Worm (Caenorhabditis elegans) whole organism, L4 larva: ENCODE results near the gene cisd-3.1.
A peak's percentile ranks its signal among the peaks of the same experiment; 100 is the strongest.

Experiments
- F37D6.2 ChIP-seq: sonication (generic microtip); optimal IDR thresholded peaks from 2 replicates; lab custom pipeline; 2016; ENCODE audit warnings: mild to moderate bottlenecking, missing genetic modification characterization, missing compliant biosample characterization
- F49E8.2 ChIP-seq: sonication (generic microtip); optimal IDR thresholded peaks from 2 replicates; lab custom pipeline; 2016; ENCODE audit warnings: missing compliant biosample characterization, mild to moderate bottlenecking, missing genetic modification characterization, borderline replicate concordance
- T20F7.1 ChIP-seq: fragments of 200-800 bp; sonication (Bioruptor generic); optimal IDR thresholded peaks from 2 replicates; lab custom pipeline; 2018; ENCODE audit warnings: mild to moderate bottlenecking, missing genetic modification characterization, missing compliant biosample characterization
- T26A8.4 ChIP-seq: fragments of 200-800 bp; sonication (Bioruptor generic); IDR thresholded peaks from 2 replicates; pipeline ENCODE4 v1.3.6; 2022; ENCODE audit warnings: missing genetic modification characterization, missing compliant biosample characterization
- Y105C5A.15 ChIP-seq: fragments of 200-800 bp; sonication (Bioruptor generic); IDR thresholded peaks from 2 replicates; pipeline ENCODE4 v1.3.6; 2022; ENCODE audit warnings: missing genetic modification characterization, missing compliant biosample characterization
- Y5F2A.4 ChIP-seq: fragments of 200-800 bp; sonication (Bioruptor generic); optimal IDR thresholded peaks from 2 replicates; lab custom pipeline; 2018; ENCODE audit warnings: mild to moderate bottlenecking, missing genetic modification characterization, missing compliant biosample characterization
- Y75B8A.6 ChIP-seq: fragments of 200-800 bp; sonication (Bioruptor generic); IDR thresholded peaks from 2 replicates; pipeline ENCODE4 v1.3.6; 2022; ENCODE audit warnings: missing genetic modification reagents, missing genetic modification characterization, missing compliant biosample characterization
- ZK337.2 ChIP-seq: fragments of 200-800 bp; sonication (Bioruptor generic); IDR thresholded peaks from 2 replicates; pipeline ENCODE4 v1.3.6; 2022; ENCODE audit warnings: missing genetic modification reagents, missing genetic modification characterization, missing compliant biosample characterization
- ama-1 ChIP-seq: fragments of 150-350 bp; optimal IDR thresholded peaks from 2 replicates; lab custom pipeline; 2014; ENCODE audit warnings: inconsistent platforms, mixed read lengths
- arid-1 ChIP-seq: fragments of 200-800 bp; sonication (Bioruptor generic); conservative IDR thresholded peaks from 2 replicates; pipeline ENCODE4 v1.3.6; 2022; ENCODE audit warnings: missing genetic modification reagents, missing genetic modification characterization, missing compliant biosample characterization
- ctbp-1 ChIP-seq: fragments of 200-800 bp; sonication (Bioruptor generic); IDR thresholded peaks from 2 replicates; pipeline ENCODE4 v1.3.6; 2022; ENCODE audit warnings: missing genetic modification reagents, missing genetic modification characterization, missing compliant biosample characterization
- daf-12 ChIP-seq: fragments of 150-350 bp; optimal IDR thresholded peaks from 2 replicates; lab custom pipeline; 2014; ENCODE audit warnings: missing biosample characterization, missing genetic modification reagents, missing genetic modification characterization
- duxl-1 ChIP-seq: sonication (generic microtip); optimal IDR thresholded peaks from 2 replicates; lab custom pipeline; 2016; ENCODE audit warnings: mild to moderate bottlenecking, missing genetic modification characterization, moderate library complexity, missing compliant biosample characterization; ENCODE audit not compliant: poor library complexity
- dve-1 ChIP-seq: sonication (generic microtip); optimal IDR thresholded peaks from 2 replicates; lab custom pipeline; 2017; ENCODE audit warnings: antibody characterized with exemption, mild to moderate bottlenecking, missing genetic modification characterization, missing compliant biosample characterization; ENCODE audit not compliant: insufficient read depth
- egl-43 ChIP-seq: fragments of 200-800 bp; sonication (Bioruptor generic); IDR thresholded peaks from 2 replicates; pipeline ENCODE4 v1.3.6; 2022; ENCODE audit warnings: missing genetic modification reagents, missing genetic modification characterization, missing compliant biosample characterization
- fkh-10 ChIP-seq: fragments of 150-350 bp; optimal IDR thresholded peaks from 2 replicates; lab custom pipeline; 2014; ENCODE audit warnings: missing biosample characterization, missing genetic modification reagents, missing genetic modification characterization
- gei-8 ChIP-seq: fragments of 200-800 bp; sonication (Bioruptor generic); optimal IDR thresholded peaks from 2 replicates; lab custom pipeline; 2018; ENCODE audit warnings: mild to moderate bottlenecking, missing genetic modification characterization, missing compliant biosample characterization
- hif-1 ChIP-seq, 2 experiments: sonication (generic microtip); optimal IDR thresholded peaks; 2 replicates each; lab custom pipeline; 2016 to 2017; ENCODE audit warnings: missing compliant biosample characterization in 2 of 2, missing genetic modification characterization in 2 of 2, missing genetic modification reagents in 2 of 2, missing genotype in 2 of 2, mild to moderate bottlenecking in 1 of 2
- hlh-11 ChIP-seq: fragments of 200-800 bp; sonication (Bioruptor generic); optimal IDR thresholded peaks from 2 replicates; lab custom pipeline; 2018; ENCODE audit warnings: mild to moderate bottlenecking, missing genetic modification characterization, missing compliant biosample characterization
- hlh-30 ChIP-seq: sonication (generic microtip); optimal IDR thresholded peaks from 2 replicates; lab custom pipeline; 2017; ENCODE audit warnings: antibody characterized with exemption, mild to moderate bottlenecking, missing genetic modification characterization, missing compliant biosample characterization; ENCODE audit not compliant: insufficient read depth
- hmg-1.1 ChIP-seq: fragments of 200-800 bp; sonication (Bioruptor generic); IDR thresholded peaks from 2 replicates; pipeline ENCODE4 v1.3.6; 2022; ENCODE audit warnings: missing genetic modification reagents, missing genetic modification characterization, missing compliant biosample characterization
- lin-13 ChIP-seq: fragments of 150-350 bp; optimal IDR thresholded peaks from 2 replicates; lab custom pipeline; 2014; ENCODE audit warnings: missing biosample characterization, missing genetic modification reagents, missing genetic modification characterization
- lin-15B ChIP-seq: fragments of 150-350 bp; sonication (generic microtip); optimal IDR thresholded peaks from 3 replicates; lab custom pipeline; 2014; ENCODE audit warnings: missing biosample characterization, missing genetic modification characterization
- lir-3 ChIP-seq: sonication (generic microtip); optimal IDR thresholded peaks from 2 replicates; lab custom pipeline; 2016; ENCODE audit warnings: mild to moderate bottlenecking, missing genetic modification characterization, missing compliant biosample characterization
- lsy-2 ChIP-seq, 2 experiments: fragments of 150-350 bp in 1 of 2; sonication (generic microtip) in 1 of 2; optimal IDR thresholded peaks; 2 replicates each; lab custom pipeline; 2014 to 2017; ENCODE audit warnings: missing biosample characterization in 2 of 2, missing genetic modification characterization in 2 of 2
- mdl-1 ChIP-seq, 2 experiments: fragments of 150-350 bp in 1 of 2; sonication (generic microtip) in 1 of 2; optimal IDR thresholded peaks; 2 replicates each; lab custom pipeline; 2014 to 2017; ENCODE audit warnings: missing biosample characterization in 2 of 2, missing genetic modification characterization in 2 of 2
- mep-1 ChIP-seq: fragments of 150-350 bp; sonication (generic microtip); optimal IDR thresholded peaks from 3 replicates; lab custom pipeline; 2014; ENCODE audit warnings: missing biosample characterization, missing genetic modification characterization
- mxl-2 ChIP-seq: fragments of 200-800 bp; sonication (Bioruptor generic); conservative IDR thresholded peaks from 2 replicates; pipeline ENCODE4 v1.3.6; 2022; ENCODE audit warnings: missing genetic modification reagents, missing genetic modification characterization, missing compliant biosample characterization
- mxl-3 ChIP-seq: fragments of 200-800 bp; sonication (Bioruptor generic); optimal IDR thresholded peaks from 2 replicates; lab custom pipeline; 2018; ENCODE audit warnings: mild to moderate bottlenecking, missing genetic modification characterization, missing compliant biosample characterization
- nhr-102 ChIP-seq: sonication (generic microtip); optimal IDR thresholded peaks from 2 replicates; lab custom pipeline; 2016; ENCODE audit warnings: mild to moderate bottlenecking, missing genetic modification characterization, moderate library complexity, missing compliant biosample characterization
- nhr-11 ChIP-seq: fragments of 150-350 bp; optimal IDR thresholded peaks from 2 replicates; lab custom pipeline; 2014; ENCODE audit warnings: missing biosample characterization, missing genetic modification characterization
- nhr-237 ChIP-seq: sonication (generic microtip); optimal IDR thresholded peaks from 2 replicates; lab custom pipeline; 2017; ENCODE audit warnings: missing biosample characterization, missing genetic modification characterization
- nhr-25 ChIP-seq: sonication (generic microtip); optimal IDR thresholded peaks from 2 replicates; lab custom pipeline; 2017; ENCODE audit warnings: missing genetic modification characterization, mild to moderate bottlenecking, missing compliant biosample characterization, antibody characterized with exemption, moderate library complexity, borderline replicate concordance; ENCODE audit not compliant: insufficient read depth
- nhr-28 ChIP-seq: fragments of 150-350 bp; optimal IDR thresholded peaks from 2 replicates; lab custom pipeline; 2014; ENCODE audit warnings: missing biosample characterization, missing genetic modification characterization
- nhr-48 ChIP-seq: sonication (generic microtip); optimal IDR thresholded peaks from 2 replicates; lab custom pipeline; 2016; ENCODE audit warnings: mild to moderate bottlenecking, missing genetic modification characterization, missing compliant biosample characterization
- nhr-6 ChIP-seq: fragments of 150-350 bp; optimal IDR thresholded peaks from 2 replicates; lab custom pipeline; 2014; ENCODE audit warnings: missing biosample characterization, missing genetic modification characterization
- php-3 ChIP-seq: fragments of 200-800 bp; sonication (Bioruptor generic); IDR thresholded peaks from 2 replicates; pipeline ENCODE4 v1.3.6; 2022; ENCODE audit warnings: missing genetic modification reagents, missing genetic modification characterization, missing compliant biosample characterization
- pqm-1 ChIP-seq: sonication (generic microtip); optimal IDR thresholded peaks from 2 replicates; lab custom pipeline; 2017; ENCODE audit warnings: missing biosample characterization, missing genetic modification characterization
- rbr-2 ChIP-seq: sonication (generic microtip); optimal IDR thresholded peaks from 2 replicates; lab custom pipeline; 2016; ENCODE audit warnings: missing genotype, missing genetic modification characterization, missing compliant biosample characterization
- snpc-1.2 ChIP-seq: fragments of 200-800 bp; sonication (Bioruptor generic); IDR thresholded peaks from 2 replicates; pipeline ENCODE4 v1.3.6; 2022; ENCODE audit warnings: missing genetic modification reagents, missing genetic modification characterization, missing compliant biosample characterization
- spr-1 ChIP-seq: sonication (generic microtip); optimal IDR thresholded peaks from 2 replicates; lab custom pipeline; 2016; ENCODE audit warnings: mild to moderate bottlenecking, missing genetic modification characterization, missing compliant biosample characterization
- tag-97 ChIP-seq: fragments of 200-800 bp; sonication (Bioruptor generic); IDR thresholded peaks from 2 replicates; pipeline ENCODE4 v1.3.6; 2022; ENCODE audit warnings: missing genetic modification characterization, missing compliant biosample characterization
- unc-130 ChIP-seq: sonication (generic microtip); optimal IDR thresholded peaks from 2 replicates; lab custom pipeline; 2016; ENCODE audit warnings: missing genetic modification reagents, missing genetic modification characterization, missing compliant biosample characterization
- unc-62 ChIP-seq, 3 experiments: fragments of 150-350 bp in 1 of 3; sonication (generic microtip); optimal IDR thresholded peaks in 2 of 3; peaks in 1 of 3; 1 replicate in 1 of 3; 2 replicates in 2 of 3; lab custom pipeline; 2014 to 2017; ENCODE audit warnings: missing biosample characterization in 3 of 3, missing genetic modification characterization in 3 of 3, missing genetic modification reagents in 3 of 3, missing genotype in 1 of 3
- vab-7 ChIP-seq: fragments of 200-800 bp; sonication (Bioruptor generic); IDR thresholded peaks from 2 replicates; pipeline ENCODE4 v1.3.6; 2022; ENCODE audit warnings: missing genetic modification reagents, missing genetic modification characterization, missing compliant biosample characterization
- zfp-2 ChIP-seq: sonication (generic microtip); optimal IDR thresholded peaks from 2 replicates; lab custom pipeline; 2016; ENCODE audit warnings: mild to moderate bottlenecking, missing genetic modification characterization, missing compliant biosample characterization
- ztf-7 ChIP-seq: fragments of 150-350 bp; optimal IDR thresholded peaks from 2 replicates; lab custom pipeline; 2014; ENCODE audit warnings: missing biosample characterization, missing genetic modification characterization

Gene cisd-3.1

ce11 chrIII:4505726-4506125 is 37.0 kb upstream of the cisd-3.1 start:
- TF ChIP-seq hif-1 (tag; optimal IDR thresholded peaks at IDR 0.05; lab: Kevin White, UChicago) (peak in 1 of 2 experiments; percentile 3), daf-12 (tag; lab: Kevin White, UChicago) (no peak), lir-3 (no peak), F37D6.2 (no peak), fkh-10 (GFP tag; lab: Kevin White, UChicago) (peak; percentile 66), unc-62 (GFP tag; optimal IDR thresholded peaks at IDR 0.05 in 1 of 2; lab: Kevin White, UChicago) (peak in 1 of 2 experiments; percentile 20), unc-62 (tag; optimal IDR thresholded peaks at IDR 0.05; lab: Kevin White, UChicago) (no peak), duxl-1 (no peak), tag-97 (GFP tag; lab: Robert Waterston, UW) (no peak), F49E8.2 (tag; lab: Kevin White, UChicago) (no peak), hlh-30 (tag; lab: Kevin White, UChicago) (peak; percentile 53), Y105C5A.15 (GFP tag; lab: Robert Waterston, UW) (no peak), ctbp-1 (GFP tag; lab: Robert Waterston, UW) (peak; percentile 48), Y5F2A.4 (GFP tag; lab: Kevin White, UChicago) (no peak), T26A8.4 (GFP tag; lab: Robert Waterston, UW) (0 out of 2 replicates have a peak, but pooled peaks have one; percentile 31), egl-43 (GFP tag; lab: Robert Waterston, UW) (peak; percentile 66), Y75B8A.6 (GFP tag; lab: Robert Waterston, UW) (no peak), nhr-25 (tag; lab: Kevin White, UChicago) (no peak), hmg-1.1 (GFP tag; lab: Robert Waterston, UW) (peak; percentile 39; the same call in 1 of the 2 replicates), zfp-2 (tag; lab: Kevin White, UChicago) (no peak), mdl-1 (tag; optimal IDR thresholded peaks at IDR 0.05; lab: Kevin White, UChicago) (peak in 1 of 2 experiments; percentile 1), nhr-102 (tag; lab: Kevin White, UChicago) (no peak), mxl-2 (GFP tag; lab: Robert Waterston, UW) (no peak), lin-13 (GFP tag; lab: Kevin White, UChicago) (no peak), vab-7 (GFP tag; lab: Robert Waterston, UW) (peak; percentile 39; the same call in 1 of the 2 replicates), mep-1 (tag; lab: Kevin White, UChicago) (peak; percentile 33), lsy-2 (tag; optimal IDR thresholded peaks at IDR 0.05; lab: Kevin White, UChicago) (peak in 1 of 2 experiments; percentile 53)

DNA sequence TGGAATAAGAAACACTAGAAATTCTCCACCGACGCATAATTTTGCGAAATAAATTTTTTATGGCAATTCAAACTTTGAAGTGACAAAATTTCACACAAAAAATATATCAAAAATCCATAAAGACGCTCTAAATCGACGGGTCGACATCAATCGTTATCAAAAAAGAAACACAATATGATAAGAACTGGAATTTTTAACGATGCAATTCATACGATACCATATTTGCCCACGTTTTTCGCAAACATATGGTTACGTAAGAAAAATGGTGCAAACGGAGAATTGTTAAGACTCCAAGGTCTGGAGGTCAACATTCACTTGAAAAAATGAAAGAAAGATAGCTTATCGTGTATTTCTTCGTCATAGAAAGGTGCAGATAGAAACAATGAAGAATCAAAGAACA is 36.5 kb upstream of the cisd-3.1 start:
- no peak for TF ChIP-seq snpc-1.2 (GFP tag; lab: Robert Waterston, UW)
- no peak for TF ChIP-seq arid-1 (GFP tag; lab: Robert Waterston, UW)
- no peak for TF ChIP-seq lir-3
- TF ChIP-seq F49E8.2 (tag; lab: Kevin White, UChicago), result no peak
- no peak for TF ChIP-seq unc-130 (GFP tag; lab: Kevin White, UChicago)
- TF ChIP-seq nhr-28 (tag; lab: Kevin White, UChicago), result peak; percentile 80
- TF ChIP-seq mxl-2 (GFP tag; lab: Robert Waterston, UW), result no peak
- no peak for TF ChIP-seq daf-12 (tag; lab: Kevin White, UChicago)
- TF ChIP-seq nhr-237 (tag; lab: Kevin White, UChicago), result no peak
- no peak for TF ChIP-seq lin-15B
- TF ChIP-seq hlh-11, result peak; percentile 27
- TF ChIP-seq nhr-48 (tag; lab: Kevin White, UChicago), result no peak
- no peak for TF ChIP-seq vab-7 (GFP tag; lab: Robert Waterston, UW)
- TF ChIP-seq pqm-1 (tag; lab: Kevin White, UChicago), result peak; percentile 96
- TF ChIP-seq php-3 (GFP tag; lab: Robert Waterston, UW), result peak; percentile 90
- no peak for TF ChIP-seq mdl-1 (tag; optimal IDR thresholded peaks at IDR 0.05; lab: Kevin White, UChicago)
- no peak for TF ChIP-seq ztf-7
- no peak for TF ChIP-seq mxl-3 (GFP tag; lab: Kevin White, UChicago)
- no peak for TF ChIP-seq nhr-11
- TF ChIP-seq ZK337.2 (GFP tag; lab: Robert Waterston, UW), result no peak
- TF ChIP-seq hlh-30 (tag; lab: Kevin White, UChicago), result no peak
- no peak for TF ChIP-seq spr-1 (tag; lab: Kevin White, UChicago)
- no peak for TF ChIP-seq nhr-6 (tag; lab: Kevin White, UChicago)
- no peak for TF ChIP-seq F37D6.2
- no peak for TF ChIP-seq ama-1 (lab: Kevin White, UChicago)
- no peak for TF ChIP-seq fkh-10 (GFP tag; lab: Kevin White, UChicago)
- TF ChIP-seq T20F7.1 (GFP tag; lab: Kevin White, UChicago), result peak; percentile 13
- TF ChIP-seq rbr-2 (tag; lab: Kevin White, UChicago), result no peak
- TF ChIP-seq duxl-1, result no peak
- TF ChIP-seq gei-8 (GFP tag; lab: Kevin White, UChicago), result no peak
- TF ChIP-seq dve-1 (tag; lab: Kevin White, UChicago), result peak; percentile 41
